Fruit fly (Drosophila melanogaster) whole organism, embryonic: ENCODE results near the gene CG11986.

Experiments
- Adf1 ChIP-seq: fragments of 200-800 bp; sonication (Bioruptor generic); IDR thresholded peaks from 2 replicates; pipeline ENCODE4 v1.3.6; 2022; ENCODE audit warnings: missing biosample characterization, missing genetic modification characterization
- Atf-2 ChIP-seq: fragments of 200-800 bp; sonication (Bioruptor generic); optimal IDR thresholded peaks from 2 replicates; lab custom pipeline; 2016; ENCODE audit warnings: missing biosample characterization, missing genetic modification characterization
- BtbVII ChIP-seq: fragments of 200-800 bp; sonication (Bioruptor generic); optimal IDR thresholded peaks from 3 replicates; lab custom pipeline; 2017; ENCODE audit warnings: missing biosample characterization, mild to moderate bottlenecking, missing genetic modification characterization
- CG10366 ChIP-seq: fragments of 200-800 bp; sonication (Bioruptor generic); IDR thresholded peaks from 2 replicates; pipeline ENCODE4 v1.3.6; 2022; ENCODE audit warnings: missing biosample characterization, missing genetic modification characterization
- CG11456 ChIP-seq: fragments of 200-800 bp; sonication (Bioruptor generic); IDR thresholded peaks from 3 replicates; pipeline ENCODE4 v1.3.6; 2022; ENCODE audit warnings: missing biosample characterization, missing genetic modification characterization
- CG11504 ChIP-seq: fragments of 200-800 bp; sonication (Bioruptor generic); optimal IDR thresholded peaks from 3 replicates; lab custom pipeline; 2019; ENCODE audit warnings: missing biosample characterization, mild to moderate bottlenecking, missing genetic modification characterization, moderate library complexity
- CG13123 ChIP-seq: fragments of 200-800 bp; sonication (Bioruptor generic); optimal IDR thresholded peaks from 2 replicates; lab custom pipeline; 2016; ENCODE audit warnings: missing biosample characterization, missing genetic modification characterization
- CG14965 ChIP-seq: fragments of 200-800 bp; sonication (Bioruptor generic); optimal IDR thresholded peaks from 2 replicates; lab custom pipeline; 2016; ENCODE audit warnings: missing biosample characterization, missing genetic modification characterization, borderline replicate concordance
- CG15696 ChIP-seq: fragments of 200-800 bp; sonication (Bioruptor generic); optimal IDR thresholded peaks from 2 replicates; lab custom pipeline; 2019; ENCODE audit warnings: missing biosample characterization, mild to moderate bottlenecking, missing genetic modification characterization, moderate library complexity
- CG2116 ChIP-seq: fragments of 200-800 bp; sonication (Bioruptor generic); optimal IDR thresholded peaks from 3 replicates; lab custom pipeline; 2018; ENCODE audit warnings: missing biosample characterization, mild to moderate bottlenecking, missing genetic modification characterization
- CG2129 ChIP-seq: fragments of 200-800 bp; sonication (Bioruptor generic); IDR thresholded peaks from 2 replicates; pipeline ENCODE4 v1.3.6; 2022; ENCODE audit warnings: missing biosample characterization, missing genetic modification characterization; ENCODE audit not compliant: partially characterized antibody
- CG2199 ChIP-seq: fragments of 200-800 bp; sonication (Bioruptor generic); IDR thresholded peaks from 3 replicates; pipeline ENCODE4 v1.3.6; 2022; ENCODE audit warnings: missing biosample characterization, missing genetic modification characterization
- CG30020 ChIP-seq: fragments of 200-800 bp; optimal IDR thresholded peaks from 2 replicates; lab custom pipeline; 2019; ENCODE audit warnings: missing biosample characterization, mild to moderate bottlenecking, missing genetic modification characterization, moderate library complexity
- CG30403 ChIP-seq: fragments of 200-800 bp; sonication (Bioruptor generic); optimal IDR thresholded peaks from 3 replicates; lab custom pipeline; 2016; ENCODE audit warnings: missing biosample characterization, missing genetic modification characterization
- CG3065 ChIP-seq: fragments of 200-800 bp; sonication (Bioruptor generic); optimal IDR thresholded peaks from 2 replicates; lab custom pipeline; 2016; ENCODE audit warnings: missing biosample characterization, missing genetic modification characterization
- CG3407 ChIP-seq: fragments of 200-800 bp; sonication (Bioruptor generic); optimal IDR thresholded peaks from 2 replicates; lab custom pipeline; 2018; ENCODE audit warnings: missing biosample characterization, mild to moderate bottlenecking, missing genetic modification characterization
- CG34422 ChIP-seq: fragments of 200-800 bp; sonication (Bioruptor generic); IDR thresholded peaks from 3 replicates; pipeline ENCODE4 v1.3.6; 2022; ENCODE audit warnings: missing biosample characterization, missing genetic modification characterization
- CG6254 ChIP-seq: fragments of 200-800 bp; sonication (Bioruptor generic); optimal IDR thresholded peaks from 3 replicates; lab custom pipeline; 2017; ENCODE audit warnings: mild to moderate bottlenecking, missing biosample characterization, missing genetic modification reagents, missing genetic modification characterization
- CG6272 ChIP-seq: fragments of 200-800 bp; sonication (Bioruptor generic); IDR thresholded peaks from 2 replicates; pipeline ENCODE4 v1.3.6; 2022; ENCODE audit warnings: missing biosample characterization, missing genetic modification characterization
- CG7556 ChIP-seq: fragments of 200-800 bp; sonication (Bioruptor generic); optimal IDR thresholded peaks from 2 replicates; lab custom pipeline; 2017; ENCODE audit warnings: missing biosample characterization, mild to moderate bottlenecking, missing genetic modification characterization
- CG7839 ChIP-seq: fragments of 200-800 bp; sonication (Bioruptor generic); optimal IDR thresholded peaks from 3 replicates; lab custom pipeline; 2018; ENCODE audit warnings: missing biosample characterization, mild to moderate bottlenecking, missing genetic modification characterization, moderate library complexity
- CG8924 ChIP-seq: fragments of 200-800 bp; optimal IDR thresholded peaks from 3 replicates; lab custom pipeline; 2019; ENCODE audit warnings: missing biosample characterization, mild to moderate bottlenecking, missing genetic modification characterization, moderate library complexity
- CG9932 ChIP-seq: fragments of 200-800 bp; sonication (Bioruptor generic); IDR thresholded peaks from 2 replicates; pipeline ENCODE4 v1.3.6; 2022; ENCODE audit warnings: missing biosample characterization, missing genetic modification characterization
- CkIIα-i1 ChIP-seq: fragments of 200-800 bp; sonication (Bioruptor generic); IDR thresholded peaks from 2 replicates; pipeline ENCODE4 v1.3.6; 2022; ENCODE audit warnings: missing biosample characterization, missing genetic modification characterization
- Dref ChIP-seq: fragments of 200-800 bp; sonication (Bioruptor generic); IDR thresholded peaks from 2 replicates; pipeline ENCODE4 v1.3.6; 2022; ENCODE audit warnings: missing biosample characterization, missing genetic modification characterization
- H15 ChIP-seq: fragments of 200-800 bp; sonication (Bioruptor generic); IDR thresholded peaks from 3 replicates; pipeline ENCODE4 v1.3.6; 2022; ENCODE audit warnings: missing biosample characterization, missing genetic modification characterization
- HLHmδ ChIP-seq: fragments of 200-800 bp; sonication (Bioruptor generic); optimal IDR thresholded peaks from 2 replicates; lab custom pipeline; 2018; ENCODE audit warnings: missing biosample characterization, mild to moderate bottlenecking, missing genetic modification characterization, moderate library complexity
- Hr3 ChIP-seq: fragments of 200-800 bp; sonication (Bioruptor generic); optimal IDR thresholded peaks from 3 replicates; lab custom pipeline; 2016; ENCODE audit warnings: missing biosample characterization, missing genetic modification characterization
- MBD-R2 ChIP-seq: fragments of 200-800 bp; sonication (Bioruptor generic); IDR thresholded peaks from 2 replicates; pipeline ENCODE4 v1.3.6; 2022; ENCODE audit warnings: missing biosample characterization, missing genetic modification characterization
- NFAT ChIP-seq: fragments of 200-800 bp; sonication (Bioruptor generic); IDR thresholded peaks from 2 replicates; pipeline ENCODE4 v1.3.6; 2022; ENCODE audit warnings: missing biosample characterization, missing genetic modification characterization
- al ChIP-seq: fragments of 200-800 bp; sonication (Bioruptor generic); IDR thresholded peaks from 2 replicates; pipeline ENCODE4 v1.3.6; 2022; ENCODE audit warnings: missing biosample characterization, missing genetic modification characterization
- chinmo ChIP-seq: fragments of 200-800 bp; sonication (Bioruptor generic); IDR thresholded peaks from 4 replicates; pipeline ENCODE4 v1.3.6; 2022; ENCODE audit warnings: missing biosample characterization, missing genetic modification characterization; ENCODE audit not compliant: partially characterized antibody
- ci ChIP-seq: fragments of 200-800 bp; sonication (Bioruptor generic); IDR thresholded peaks from 3 replicates; pipeline ENCODE4 v1.3.6; 2022; ENCODE audit warnings: missing biosample characterization, missing genetic modification characterization
- ewg ChIP-seq: fragments of 200-800 bp; sonication (Bioruptor generic); optimal IDR thresholded peaks from 3 replicates; lab custom pipeline; 2017; ENCODE audit warnings: mild to moderate bottlenecking, missing biosample characterization, missing genetic modification reagents, missing genetic modification characterization
- eyg ChIP-seq: fragments of 200-800 bp; sonication (Bioruptor generic); optimal IDR thresholded peaks from 3 replicates; lab custom pipeline; 2016; ENCODE audit warnings: missing biosample characterization, missing genetic modification characterization
- grn ChIP-seq: fragments of 200-800 bp; sonication (Bioruptor generic); optimal IDR thresholded peaks from 3 replicates; lab custom pipeline; 2017; ENCODE audit warnings: missing biosample characterization, missing genetic modification characterization
- gt ChIP-seq: fragments of 200-800 bp; sonication (Bioruptor generic); IDR thresholded peaks from 2 replicates; pipeline ENCODE4 v1.3.6; 2022; ENCODE audit warnings: missing biosample characterization, missing genetic modification characterization
- hb ChIP-seq: fragments of 200-800 bp; sonication (Bioruptor generic); IDR thresholded peaks from 3 replicates; pipeline ENCODE4 v1.3.6; 2022; ENCODE audit warnings: missing biosample characterization, missing genetic modification characterization; ENCODE audit not compliant: partially characterized antibody
- hbn ChIP-seq: fragments of 200-800 bp; sonication (Bioruptor generic); IDR thresholded peaks from 2 replicates; pipeline ENCODE4 v1.3.6; 2022; ENCODE audit warnings: missing biosample characterization, missing genetic modification characterization; ENCODE audit not compliant: partially characterized antibody
- ind ChIP-seq: fragments of 200-800 bp; sonication (Bioruptor generic); optimal IDR thresholded peaks from 3 replicates; lab custom pipeline; 2016; ENCODE audit warnings: missing biosample characterization, missing genetic modification characterization
- inv ChIP-seq: fragments of 200-800 bp; sonication (Bioruptor generic); IDR thresholded peaks from 2 replicates; pipeline ENCODE4 v1.3.6; 2022; ENCODE audit warnings: missing biosample characterization, missing genetic modification characterization; ENCODE audit not compliant: partially characterized antibody
- peb ChIP-seq: fragments of 200-800 bp; sonication (Bioruptor generic); IDR thresholded peaks from 2 replicates; pipeline ENCODE4 v1.3.6; 2022; ENCODE audit warnings: missing biosample characterization, missing genetic modification characterization
- pfk ChIP-seq: fragments of 200-800 bp; sonication (Bioruptor generic); optimal IDR thresholded peaks from 2 replicates; lab custom pipeline; 2018; ENCODE audit warnings: missing biosample characterization, mild to moderate bottlenecking, missing genetic modification characterization, moderate library complexity
- pnt ChIP-seq: fragments of 200-800 bp; sonication (Bioruptor generic); optimal IDR thresholded peaks from 3 replicates; lab custom pipeline; 2016; ENCODE audit warnings: missing biosample characterization, missing genetic modification characterization
- pum ChIP-seq: fragments of 200-800 bp; sonication (Bioruptor generic); optimal IDR thresholded peaks from 2 replicates; lab custom pipeline; 2016; ENCODE audit warnings: missing biosample characterization, missing genetic modification characterization
- repo ChIP-seq: fragments of 200-800 bp; sonication (Bioruptor generic); optimal IDR thresholded peaks from 2 replicates; lab custom pipeline; 2016; ENCODE audit warnings: missing biosample characterization, missing genetic modification characterization
- shn ChIP-seq: fragments of 200-800 bp; sonication (Bioruptor generic); optimal IDR thresholded peaks from 3 replicates; lab custom pipeline; 2016; ENCODE audit warnings: missing biosample characterization, missing genetic modification characterization
- tap ChIP-seq: fragments of 200-800 bp; optimal IDR thresholded peaks from 3 replicates; lab custom pipeline; 2019; ENCODE audit warnings: missing biosample characterization, mild to moderate bottlenecking, missing genetic modification characterization, moderate library complexity
- tll ChIP-seq, 2 experiments: fragments of 200-800 bp in 1 of 2; fragments of >200 bp in 1 of 2; sonication (Bioruptor generic) in 1 of 2; optimal IDR thresholded peaks; 2 replicates each; lab custom pipeline; 2017 to 2019; ENCODE audit warnings: missing biosample characterization in 2 of 2, missing genetic modification characterization in 2 of 2, mild to moderate bottlenecking in 1 of 2, moderate library complexity in 1 of 2
- unc-4 ChIP-seq: fragments of 200-800 bp; sonication (Bioruptor generic); IDR thresholded peaks from 2 replicates; pipeline ENCODE4 v1.3.6; 2022; ENCODE audit warnings: missing biosample characterization, missing genetic modification characterization; ENCODE audit not compliant: partially characterized antibody
- wdn ChIP-seq: fragments of 200-800 bp; sonication (Bioruptor generic); IDR thresholded peaks from 2 replicates; pipeline ENCODE4 v1.3.6; 2022; ENCODE audit warnings: missing biosample characterization, missing genetic modification characterization

The CG11986 gene

dm6 chr3R:9039448-9039847 lies 24.2 kb downstream of the CG11986 start, which contains the start of gene neur (continued):
- TF ChIP-seq CG11456 (GFP tag; lab: Robert Waterston, UW): no peak
- no peak for TF ChIP-seq pum (GFP tag; lab: Kevin White, UChicago)
- no peak for TF ChIP-seq CG15696 (tag; lab: Kevin White, UChicago)
- no peak for TF ChIP-seq CkIIα-i1 (GFP tag; lab: Robert Waterston, UW)
- peak; percentile 44 for TF ChIP-seq CG8924 (tag; lab: Kevin White, UChicago)
- no peak for TF ChIP-seq Hr3 (GFP tag; lab: Kevin White, UChicago)
- no peak for TF ChIP-seq al
- peak; percentile 38 for TF ChIP-seq CG30020 (tag; lab: Kevin White, UChicago)
- TF ChIP-seq CG7839: no peak
- TF ChIP-seq inv (GFP tag; lab: Robert Waterston, UW): peak; percentile 65
- no peak for TF ChIP-seq Dref (GFP tag; lab: Robert Waterston, UW)
- TF ChIP-seq CG11504 (tag; lab: Kevin White, UChicago): no peak
- no peak for TF ChIP-seq CG14965
- no peak for TF ChIP-seq CG3065 (GFP tag; lab: Kevin White, UChicago)
- TF ChIP-seq repo: no peak
- peak; percentile 46; the same call in 1 of the 3 replicates for TF ChIP-seq ci (GFP tag; lab: Robert Waterston, UW)
- TF ChIP-seq shn: no peak
- no peak for TF ChIP-seq HLHmδ (GFP tag; lab: Kevin White, UChicago)
- no peak for TF ChIP-seq CG2199 (GFP tag; lab: Robert Waterston, UW)
- no peak for TF ChIP-seq pfk
- peak; percentile 0 for TF ChIP-seq CG3407 (GFP tag; lab: Kevin White, UChicago)
- TF ChIP-seq grn (GFP tag; lab: Kevin White, UChicago): peak; percentile 33
- no peak for TF ChIP-seq tap (tag; lab: Kevin White, UChicago)
- no peak for TF ChIP-seq Atf-2 (GFP tag; lab: Kevin White, UChicago)
- peak; percentile 54 for TF ChIP-seq CG2116 (GFP tag; lab: Kevin White, UChicago)
- TF ChIP-seq chinmo (GFP tag; lab: Robert Waterston, UW): 0 out of 4 replicates have a peak, but pooled peaks have one; percentile 66
- peak; percentile 57 for TF ChIP-seq MBD-R2 (GFP tag; lab: Robert Waterston, UW)
- TF ChIP-seq wdn: no peak
- no peak for TF ChIP-seq CG6272
- TF ChIP-seq CG34422 (GFP tag; lab: Robert Waterston, UW): peak; percentile 54; the same call in 1 of the 3 replicates
- TF ChIP-seq ind (GFP tag; lab: Kevin White, UChicago): no peak
- TF ChIP-seq gt (GFP tag; lab: Robert Waterston, UW): no peak
- TF ChIP-seq CG2129 (GFP tag; lab: Robert Waterston, UW): peak; percentile 36
- peak; percentile 60; the same call in 1 of the 3 replicates for TF ChIP-seq hb
- TF ChIP-seq H15 (GFP tag; lab: Robert Waterston, UW): no peak
- TF ChIP-seq ewg (GFP tag; lab: Kevin White, UChicago): no peak
- TF ChIP-seq peb (GFP tag; lab: Robert Waterston, UW): no peak
- no peak for TF ChIP-seq eyg (GFP tag; lab: Kevin White, UChicago)
- peak; percentile 4 for TF ChIP-seq BtbVII (GFP tag; lab: Kevin White, UChicago)
- no peak for TF ChIP-seq CG13123 (GFP tag; lab: Kevin White, UChicago)
- peak; percentile 45; the same call in 1 of the 2 replicates for TF ChIP-seq CG9932 (GFP tag; lab: Robert Waterston, UW)
- peak; percentile 26 for TF ChIP-seq CG30403 (GFP tag; lab: Kevin White, UChicago)
- no peak for TF ChIP-seq NFAT (GFP tag; lab: Robert Waterston, UW)
- no peak for TF ChIP-seq pnt (GFP tag; lab: Kevin White, UChicago)
- TF ChIP-seq tll (GFP tag; optimal IDR thresholded peaks at IDR 0.05; lab: Kevin White, UChicago): peak; percentile 18 to 41
- peak; percentile 72 for TF ChIP-seq unc-4 (GFP tag; lab: Robert Waterston, UW)
- no peak for TF ChIP-seq CG6254
- 0 out of 2 replicates have a peak, but pooled peaks have one; percentile 18 for TF ChIP-seq hbn (GFP tag; lab: Robert Waterston, UW)
- TF ChIP-seq CG10366 (GFP tag; lab: Robert Waterston, UW): no peak
- no peak for TF ChIP-seq Adf1 (GFP tag; lab: Robert Waterston, UW)
- no peak for TF ChIP-seq CG7556 (GFP tag; lab: Kevin White, UChicago)
